Fruit fly (Drosophila melanogaster): ENCODE measurements around the gene CG10026.

Gene CG10026

DNA sequence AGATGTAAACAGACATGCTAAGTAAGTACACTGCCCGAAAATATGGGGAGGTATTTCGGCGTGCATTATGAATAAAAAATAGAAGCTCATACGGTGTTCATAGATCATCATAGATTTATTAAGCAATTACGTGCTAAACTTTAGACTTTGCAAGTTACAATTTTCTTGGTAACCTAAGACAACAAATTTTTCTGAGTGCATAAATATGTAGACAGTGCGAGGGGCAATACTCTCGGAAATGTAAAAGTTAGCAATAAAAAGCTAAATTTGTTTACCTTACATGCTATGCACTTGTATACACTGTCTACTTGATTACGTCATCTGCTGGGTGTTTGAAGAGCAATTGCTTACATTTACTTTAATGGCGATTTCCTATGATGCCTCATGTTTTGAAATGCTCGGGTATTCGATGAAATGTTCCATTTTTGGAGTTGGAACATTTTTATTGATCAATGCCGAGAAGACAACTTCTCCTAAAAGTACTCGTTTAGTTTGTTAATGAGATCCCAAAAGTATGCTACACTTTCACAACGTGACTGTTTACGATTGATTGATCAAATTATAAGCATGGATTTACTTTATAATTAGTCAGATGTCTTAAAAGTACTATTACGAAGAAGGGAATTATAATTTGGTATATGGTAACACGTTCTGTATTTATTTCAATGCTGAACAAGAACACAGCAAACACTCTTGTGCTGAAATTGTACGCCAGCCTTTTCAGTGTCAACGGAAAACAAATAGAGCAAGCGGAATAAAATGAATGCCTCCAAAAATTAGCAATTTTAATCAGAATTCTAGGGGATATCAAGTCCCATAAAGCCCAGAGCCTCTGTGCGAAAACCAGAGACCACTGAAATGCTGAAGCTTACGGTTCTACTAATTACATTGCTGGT, 37.2 kb upstream of the CG10026 start, which contains the start of gene Lectin-galC1 (continued):
- TF ChIP-seq Nf-YA (GFP tag; IDR thresholded peaks at IDR 0.05) (peak; percentile 46), tgo (GFP tag; IDR thresholded peaks at IDR 0.05) (peak; percentile 87), amos (GFP tag; IDR thresholded peaks at IDR 0.05; ENCODE audit: partially characterized antibody) (no peak), gsb (GFP tag; IDR thresholded peaks at IDR 0.05) (peak; percentile 65), CG6683 (GFP tag; optimal IDR thresholded peaks at IDR 0.05) (peak; percentile 60), dan (GFP tag; IDR thresholded peaks at IDR 0.05) (peak; percentile 65; the same call in 1 of the 2 replicates), insv (GFP tag; optimal IDR thresholded peaks at IDR 0.05) (peak in 1 of 2 experiments; percentile 16), cwo (GFP tag; optimal IDR thresholded peaks at IDR 0.05) (peak; percentile 65), BEAF-32 (GFP tag; optimal IDR thresholded peaks at IDR 0.05) (no peak), CG42726 (GFP tag; IDR thresholded peaks at IDR 0.05; ENCODE audit: partially characterized antibody) (no peak), sd (tag; optimal IDR thresholded peaks at IDR 0.05) (peak; percentile 81), sna (GFP tag; IDR thresholded peaks at IDR 0.05; ENCODE audit: partially characterized antibody) (no peak), emc (GFP tag; optimal IDR thresholded peaks at IDR 0.05) (peak; percentile 72), CG12104 (GFP tag; optimal IDR thresholded peaks at IDR 0.05) (peak; percentile 80), CG10462 (GFP tag; optimal IDR thresholded peaks at IDR 0.05) (peak; percentile 90), bsh (GFP tag; optimal IDR thresholded peaks at IDR 0.05) (peak in 1 of 2 experiments; percentile 93), Lpt (GFP tag; optimal IDR thresholded peaks at IDR 0.05) (no peak), CG14710 (tag; optimal IDR thresholded peaks at IDR 0.05) (peak; percentile 85), Meics (GFP tag; optimal IDR thresholded peaks at IDR 0.05) (peak; percentile 76), sima (GFP tag; optimal IDR thresholded peaks at IDR 0.05) (peak; percentile 49), CG9609 (GFP tag; optimal IDR thresholded peaks at IDR 0.05) (peak; percentile 86), Hr3 (GFP tag; optimal IDR thresholded peaks at IDR 0.05) (peak; percentile 82), CG14965 (GFP tag; optimal IDR thresholded peaks at IDR 0.05; ENCODE audit: borderline replicate concordance) (peak; percentile 77), CG14441 (GFP tag; IDR thresholded peaks at IDR 0.05) (peak; percentile 83), Fer3 (tag; optimal IDR thresholded peaks at IDR 0.05) (peak; percentile 80), Dfd (GFP tag; optimal IDR thresholded peaks at IDR 0.05) (no peak), CG11696 (GFP tag; IDR thresholded peaks at IDR 0.05) (peak; percentile 69; the same call in 1 of the 2 replicates), so (GFP tag; IDR thresholded peaks at IDR 0.05) (peak; percentile 83; the same call in 2 of the 3 replicates), vfl (GFP tag; optimal IDR thresholded peaks at IDR 0.05) (peak; percentile 50), CG14667 (GFP tag; IDR thresholded peaks at IDR 0.05) (peak; percentile 76; the same call in 1 of the 2 replicates), Xbp1 (GFP tag; optimal IDR thresholded peaks at IDR 0.05) (peak; percentile 91), CG3281 (GFP tag; optimal IDR thresholded peaks at IDR 0.05) (peak; percentile 71), slp2 (GFP tag; optimal IDR thresholded peaks at IDR 0.05) (peak; percentile 73), Dip3 (GFP tag; optimal IDR thresholded peaks at IDR 0.05) (peak; percentile 40), CG8290 (GFP tag; optimal IDR thresholded peaks at IDR 0.05) (peak; percentile 64), CG8290 (tag; optimal IDR thresholded peaks at IDR 0.05) (peak in 1 of 2 experiments; percentile 61), salm (tag; optimal IDR thresholded peaks at IDR 0.05) (peak; percentile 88), CG15479 (GFP tag; optimal IDR thresholded peaks at IDR 0.05) (no peak), abd-A (tag; optimal IDR thresholded peaks at IDR 0.05) (peak; percentile 18), CG2712 (tag; optimal IDR thresholded peaks at IDR 0.05) (peak; percentile 89), Dref (GFP tag; IDR thresholded peaks at IDR 0.05) (no peak), CG10431 (GFP tag; optimal IDR thresholded peaks at IDR 0.05) (peak; percentile 47), crc (GFP tag; optimal IDR thresholded peaks at IDR 0.05) (peak; percentile 72), zen2 (GFP tag; IDR thresholded peaks at IDR 0.05; ENCODE audit: partially characterized antibody) (no peak), CG2199 (GFP tag; IDR thresholded peaks at IDR 0.05) (peak; percentile 27; the same call in 1 of the 3 replicates), CTCF (GFP tag; optimal IDR thresholded peaks at IDR 0.05) (peak; percentile 54), pb (GFP tag; optimal IDR thresholded peaks at IDR 0.05) (peak; percentile 70), CG4617 (GFP tag; optimal IDR thresholded peaks at IDR 0.05; ENCODE audit: borderline replicate concordance) (peak; percentile 70), CG2889 (GFP tag; IDR thresholded peaks at IDR 0.05) (peak; percentile 70; the same call in 2 of the 3 replicates)
